Worm (Caenorhabditis elegans): ENCODE data around the gene F10G7.9.
A peak's percentile ranks its signal among the peaks of the same experiment; 100 is the strongest.

The F10G7.9 gene

ce11 chrII:4745281-4745680 is 39.0 kb upstream of the F10G7.9 start:
- no peak for TF ChIP-seq unc-62 (GFP tag; optimal IDR thresholded peaks at IDR 0.05)
- TF ChIP-seq R02D3.7 (tag; optimal IDR thresholded peaks at IDR 0.05), result no peak
- no peak for TF ChIP-seq fos-1 (tag; optimal IDR thresholded peaks at IDR 0.05)
- peak; percentile 88 for TF ChIP-seq nhr-25 (tag; optimal IDR thresholded peaks at IDR 0.05)
- no peak for TF ChIP-seq snpc-4 (tag; optimal IDR thresholded peaks at IDR 0.05)
- no peak for TF ChIP-seq daf-12 (tag; optimal IDR thresholded peaks at IDR 0.05)
- no peak for TF ChIP-seq ceh-82 (tag; optimal IDR thresholded peaks at IDR 0.05)
- TF ChIP-seq nhr-12 (tag; optimal IDR thresholded peaks at IDR 0.05), result no peak
- peak in 2 of 3 experiments; percentile 24 to 78 for TF ChIP-seq elt-3 (tag; optimal IDR thresholded peaks at IDR 0.05)
- no peak for TF ChIP-seq ZK546.5 (tag; optimal IDR thresholded peaks at IDR 0.05)
- TF ChIP-seq sea-2 (GFP tag; optimal IDR thresholded peaks at IDR 0.05), result no peak
- TF ChIP-seq ztf-11 (tag; optimal IDR thresholded peaks at IDR 0.05), result no peak
- TF ChIP-seq lin-15B (tag; optimal IDR thresholded peaks at IDR 0.05), result no peak
- peak; percentile 3 for TF ChIP-seq nfya-1 (tag; optimal IDR thresholded peaks at IDR 0.05; ENCODE audit: insufficient read depth)
- TF ChIP-seq eor-1 (tag; optimal IDR thresholded peaks at IDR 0.05), result no peak
- peak; percentile 92 for TF ChIP-seq nhr-23 (tag; optimal IDR thresholded peaks at IDR 0.05)
- TF ChIP-seq unc-39 (tag; optimal IDR thresholded peaks at IDR 0.05), result no peak
- no peak for TF ChIP-seq fkh-2 (tag; optimal IDR thresholded peaks at IDR 0.05)
- TF ChIP-seq nhr-28 (tag; optimal IDR thresholded peaks at IDR 0.05), result no peak
- no peak for TF ChIP-seq zag-1 (tag; optimal IDR thresholded peaks at IDR 0.05)
- TF ChIP-seq ceh-16 (tag; optimal IDR thresholded peaks at IDR 0.05), result no peak
- no peak for TF ChIP-seq jun-1 (tag; optimal IDR thresholded peaks at IDR 0.05)
- no peak for TF ChIP-seq ztf-4 (tag; optimal IDR thresholded peaks at IDR 0.05)
- TF ChIP-seq egl-27 (tag; optimal IDR thresholded peaks at IDR 0.05), result no peak
- TF ChIP-seq ceh-28 (tag; optimal IDR thresholded peaks at IDR 0.05), result no peak
- peak; percentile 1 for TF ChIP-seq elt-2 (tag; optimal IDR thresholded peaks at IDR 0.05)
- TF ChIP-seq lsy-12 (tag; optimal IDR thresholded peaks at IDR 0.05), result peak; percentile 52
- TF ChIP-seq mdl-1 (tag; optimal IDR thresholded peaks at IDR 0.05), result no peak
- no peak for TF ChIP-seq nhr-77 (tag; optimal IDR thresholded peaks at IDR 0.05)
- TF ChIP-seq mml-1 (tag; optimal IDR thresholded peaks at IDR 0.05), result peak; percentile 34
- no peak for TF ChIP-seq fkh-10 (GFP tag; optimal IDR thresholded peaks at IDR 0.05)
- TF ChIP-seq ama-1 (optimal IDR thresholded peaks at IDR 0.05), result no peak
- no peak for TF ChIP-seq nhr-76 (tag; optimal IDR thresholded peaks at IDR 0.05)
- no peak for TF ChIP-seq aly-2 (tag; optimal IDR thresholded peaks at IDR 0.05)
- peak; percentile 95 for TF ChIP-seq nhr-43 (tag; optimal IDR thresholded peaks at IDR 0.05; ENCODE audit: poor library complexity, severe bottlenecking)
- TF ChIP-seq tbx-2 (tag; optimal IDR thresholded peaks at IDR 0.05), result peak; percentile 24
- no peak for TF ChIP-seq pha-4 (tag; optimal IDR thresholded peaks at IDR 0.05)
- TF ChIP-seq egl-5 (tag; optimal IDR thresholded peaks at IDR 0.05), result no peak
- TF ChIP-seq elt-1 (tag; optimal IDR thresholded peaks at IDR 0.05), result no peak
- peak; percentile 84 for TF ChIP-seq nhr-11 (tag; optimal IDR thresholded peaks at IDR 0.05)
- TF ChIP-seq nhr-67 (tag; optimal IDR thresholded peaks at IDR 0.05), result no peak
- no peak for TF ChIP-seq ceh-9 (tag; optimal IDR thresholded peaks at IDR 0.05)
- no peak for TF ChIP-seq skn-1 (tag; optimal IDR thresholded peaks at IDR 0.05)
- TF ChIP-seq hmg-11 (tag; optimal IDR thresholded peaks at IDR 0.05), result no peak
- no peak for TF ChIP-seq pqm-1 (tag; optimal IDR thresholded peaks at IDR 0.05)
- TF ChIP-seq nhr-237 (tag; optimal IDR thresholded peaks at IDR 0.05), result no peak
- TF ChIP-seq lin-39 (tag; optimal IDR thresholded peaks at IDR 0.05), result no peak

Data from whole organism, L3 larva.